Worm (Caenorhabditis elegans) whole organism, mixed stage, embryonic: Measurements from ENCODE around the gene C18H7.12.

Experiments
- bed-3 ChIP-seq: fragments of 200-800 bp; sonication (Bioruptor generic); optimal IDR thresholded peaks from 3 replicates; lab custom pipeline; 2018; ENCODE audit warnings: mild to moderate bottlenecking, missing genetic modification characterization, moderate library complexity, missing compliant biosample characterization
- blmp-1 ChIP-seq: fragments of 150-350 bp; optimal IDR thresholded peaks from 2 replicates; lab custom pipeline; 2014; ENCODE audit warnings: missing biosample characterization, missing genetic modification characterization
- ceh-39 ChIP-seq: fragments of 150-350 bp; optimal IDR thresholded peaks from 2 replicates; lab custom pipeline; 2014; ENCODE audit warnings: missing biosample characterization, missing genetic modification characterization
- ceh-43 ChIP-seq: fragments of 200-800 bp; sonication (Bioruptor generic); optimal IDR thresholded peaks from 2 replicates; lab custom pipeline; 2018; ENCODE audit warnings: mild to moderate bottlenecking, missing genetic modification characterization, moderate library complexity, missing compliant biosample characterization
- ceh-83 ChIP-seq: fragments of 200-800 bp; sonication (Bioruptor generic); optimal IDR thresholded peaks from 2 replicates; lab custom pipeline; 2018; ENCODE audit warnings: mild to moderate bottlenecking, missing genetic modification characterization, missing compliant biosample characterization
- cnd-1 ChIP-seq: fragments of 200-800 bp; sonication (Bioruptor generic); optimal IDR thresholded peaks from 2 replicates; lab custom pipeline; 2018; ENCODE audit warnings: mild to moderate bottlenecking, missing genetic modification characterization, missing compliant biosample characterization
- drap-1 ChIP-seq: fragments of 200-800 bp; sonication (Bioruptor generic); optimal IDR thresholded peaks from 3 replicates; lab custom pipeline; 2018; ENCODE audit warnings: mild to moderate bottlenecking, missing genetic modification characterization, missing compliant biosample characterization
- elt-3 ChIP-seq: fragments of 150-350 bp; optimal IDR thresholded peaks from 2 replicates; lab custom pipeline; 2014; ENCODE audit warnings: missing biosample characterization, missing genetic modification characterization
- ham-2 ChIP-seq: fragments of 200-800 bp; sonication (Bioruptor generic); optimal IDR thresholded peaks from 2 replicates; lab custom pipeline; 2018; ENCODE audit warnings: mild to moderate bottlenecking, missing genetic modification characterization, missing compliant biosample characterization
- hlh-1 ChIP-seq: fragments of 150-350 bp; optimal IDR thresholded peaks from 2 replicates; lab custom pipeline; 2014; ENCODE audit warnings: missing biosample characterization, missing genetic modification reagents, missing genetic modification characterization
- lin-13 ChIP-seq: fragments of 150-350 bp; optimal IDR thresholded peaks from 2 replicates; lab custom pipeline; 2014; ENCODE audit warnings: missing biosample characterization, missing genetic modification characterization
- mab-5 ChIP-seq: fragments of 150-350 bp; optimal IDR thresholded peaks from 2 replicates; lab custom pipeline; 2014; ENCODE audit warnings: missing biosample characterization, missing genetic modification characterization
- mls-2 ChIP-seq: sonication (generic microtip); optimal IDR thresholded peaks from 2 replicates; lab custom pipeline; 2016; ENCODE audit warnings: mild to moderate bottlenecking, missing genetic modification characterization, moderate library complexity, missing compliant biosample characterization
- nhr-2 ChIP-seq: fragments of 150-350 bp; optimal IDR thresholded peaks from 2 replicates; lab custom pipeline; 2014; ENCODE audit warnings: missing biosample characterization, missing genetic modification characterization
- nhr-237 ChIP-seq: fragments of 150-350 bp; optimal IDR thresholded peaks from 2 replicates; lab custom pipeline; 2014; ENCODE audit warnings: missing biosample characterization, missing genetic modification characterization
- nhr-28 ChIP-seq: fragments of 150-350 bp; optimal IDR thresholded peaks from 2 replicates; lab custom pipeline; 2014; ENCODE audit warnings: missing biosample characterization, missing genetic modification characterization
- nhr-76 ChIP-seq: sonication (generic microtip); optimal IDR thresholded peaks from 2 replicates; lab custom pipeline; 2017; ENCODE audit warnings: missing biosample characterization, missing genetic modification characterization
- pha-4 ChIP-seq: fragments of 150-350 bp; optimal IDR thresholded peaks from 2 replicates; lab custom pipeline; 2018; ENCODE audit warnings: missing biosample characterization, missing genetic modification reagents, missing genetic modification characterization
- sem-2 ChIP-seq: fragments of 200-800 bp; sonication (Bioruptor generic); optimal IDR thresholded peaks from 2 replicates; lab custom pipeline; 2018; ENCODE audit warnings: mild to moderate bottlenecking, missing genetic modification characterization, missing compliant biosample characterization
- snpc-4 ChIP-seq: fragments of 150-350 bp; optimal IDR thresholded peaks from 2 replicates; lab custom pipeline; 2014; ENCODE audit warnings: missing biosample characterization, missing genetic modification characterization
- sptf-1 ChIP-seq: sonication (generic microtip); optimal IDR thresholded peaks from 2 replicates; lab custom pipeline; 2017; ENCODE audit warnings: mild to moderate bottlenecking, missing genetic modification characterization, moderate library complexity, missing compliant biosample characterization
- tbx-8 ChIP-seq: fragments of 200-800 bp; sonication (Bioruptor generic); optimal IDR thresholded peaks from 2 replicates; lab custom pipeline; 2018; ENCODE audit warnings: mild to moderate bottlenecking, missing genetic modification characterization, moderate library complexity, missing compliant biosample characterization
- unc-120 ChIP-seq: sonication (generic microtip); optimal IDR thresholded peaks from 2 replicates; lab custom pipeline; 2017; ENCODE audit warnings: missing genetic modification characterization, missing compliant biosample characterization; ENCODE audit not compliant: poor library complexity, severe bottlenecking
- unc-39 ChIP-seq: fragments of 150-350 bp; optimal IDR thresholded peaks from 2 replicates; lab custom pipeline; 2014; ENCODE audit warnings: missing biosample characterization, missing genetic modification characterization
- unc-62 ChIP-seq: fragments of 150-350 bp; optimal IDR thresholded peaks from 2 replicates; lab custom pipeline; 2014; ENCODE audit warnings: missing biosample characterization, missing genetic modification reagents, missing genetic modification characterization
- zip-8 ChIP-seq: fragments of 150-350 bp; optimal IDR thresholded peaks from 2 replicates; lab custom pipeline; 2014; ENCODE audit warnings: missing biosample characterization, missing genetic modification characterization
- ztf-11 ChIP-seq: fragments of 150-350 bp; optimal IDR thresholded peaks from 2 replicates; lab custom pipeline; 2014; ENCODE audit warnings: missing biosample characterization, missing genetic modification characterization

C18H7.12 gene

DNA sequence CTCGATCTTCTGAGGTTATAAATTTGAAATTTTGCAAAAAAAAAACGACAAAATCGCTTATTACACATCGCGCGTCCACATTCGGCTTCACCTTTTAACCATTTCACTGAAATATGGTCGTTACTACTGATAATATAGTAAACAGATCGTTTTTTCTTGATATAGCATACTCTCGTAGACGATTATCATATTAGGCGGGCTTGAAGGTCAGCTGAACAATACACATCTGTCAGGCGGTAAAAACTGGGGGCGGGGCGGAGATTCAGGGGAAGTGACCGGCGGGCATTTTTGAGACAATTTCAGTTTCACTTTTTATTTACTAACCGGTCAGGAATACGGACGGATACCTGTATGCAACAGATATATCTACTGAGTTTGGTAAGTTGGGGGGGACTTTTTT is 27.6 kb upstream of the C18H7.12 start, which contains the start of gene C18H7.1:
Gene C18H7.1 (plus strand): TSS at position 301 of the 400 bp plus-strand sequence.
- TF ChIP-seq nhr-2 (tag; lab: Kevin White, UChicago), result no peak

DNA sequence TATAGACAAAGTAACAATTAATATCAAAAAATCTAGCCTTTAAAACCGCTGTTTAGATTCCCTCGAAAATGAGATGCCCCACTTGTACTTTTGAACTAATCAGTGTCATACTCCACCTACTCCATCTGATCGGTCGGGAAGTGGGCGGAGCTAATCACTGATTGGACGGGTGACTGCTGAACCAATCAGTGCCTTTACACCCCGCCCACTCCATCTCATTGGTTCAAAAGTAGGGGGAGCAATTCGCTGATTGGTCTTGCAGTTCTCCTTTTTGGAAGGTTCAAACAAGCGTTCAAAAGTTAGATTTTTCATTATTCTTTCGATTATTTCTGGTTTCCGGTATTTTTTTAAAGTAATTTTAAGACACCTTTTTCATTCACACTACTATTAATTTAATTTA is 25.5 kb upstream of the C18H7.12 start:
- TF ChIP-seq unc-39 (tag; lab: Kevin White, UChicago) (no peak), elt-3 (tag; lab: Kevin White, UChicago) (no peak), nhr-28 (tag; lab: Kevin White, UChicago) (no peak), mls-2 (tag; lab: Kevin White, UChicago) (no peak), ceh-83 (GFP tag; lab: Kevin White, UChicago) (no peak), sem-2 (GFP tag; lab: Kevin White, UChicago) (no peak), mab-5 (no peak), ham-2 (GFP tag; lab: Kevin White, UChicago) (no peak)

DNA sequence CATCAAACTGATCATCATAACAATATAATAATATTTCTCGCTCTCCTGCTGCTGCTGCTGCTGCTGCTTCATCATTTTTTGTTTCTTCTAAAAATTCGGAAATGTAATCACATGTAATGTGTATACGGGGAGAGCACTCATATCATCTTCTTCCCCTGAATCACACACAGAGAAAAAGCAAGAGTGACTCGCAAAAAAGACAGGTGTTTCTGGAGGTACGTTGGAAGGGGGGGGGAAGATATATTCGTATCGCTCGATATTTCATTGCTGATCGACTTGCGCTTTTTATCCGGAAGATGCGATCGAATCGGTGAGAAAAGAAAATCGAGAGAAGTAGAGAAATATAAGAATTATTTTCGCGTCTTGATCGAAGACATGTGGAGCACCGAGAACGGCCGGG is 20.0 kb upstream of the C18H7.12 start:
- TF ChIP-seq tbx-8 (GFP tag; lab: Kevin White, UChicago) (no peak), hlh-1 (peak; percentile 89), ham-2 (GFP tag; lab: Kevin White, UChicago) (no peak), ceh-43 (GFP tag; lab: Kevin White, UChicago) (no peak), unc-62 (GFP tag; lab: Kevin White, UChicago) (peak; percentile 60), unc-120 (tag; lab: Kevin White, UChicago) (peak; percentile 63), drap-1 (no peak)

DNA sequence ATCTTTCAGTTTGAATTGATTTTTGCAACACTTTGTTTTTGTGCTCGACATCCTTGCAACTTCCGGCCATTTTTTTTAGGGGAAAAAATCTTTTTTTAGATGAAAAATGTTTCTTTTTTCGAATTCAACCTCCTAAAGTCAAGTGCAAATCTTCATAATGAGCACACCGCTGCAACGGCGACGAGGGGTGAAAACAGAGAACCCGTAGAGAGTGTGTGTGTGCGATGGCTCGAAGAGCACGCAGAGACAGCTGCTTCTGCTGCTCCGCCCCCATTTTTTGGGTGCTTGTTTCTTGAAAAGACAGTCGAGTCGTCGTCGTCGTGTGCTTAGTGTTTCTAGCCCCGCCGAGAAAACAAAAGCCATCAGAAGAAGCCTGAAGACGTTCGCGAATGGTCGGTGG is 18.4 kb upstream of the C18H7.12 start, which contains the start of gene inx-18:
Gene inx-18 (plus strand): TSS at position 301 of the 400 bp plus-strand sequence.
- no peak for TF ChIP-seq nhr-76 (tag; lab: Kevin White, UChicago)
- no peak for TF ChIP-seq elt-3 (tag; lab: Kevin White, UChicago)
- no peak for TF ChIP-seq cnd-1 (tag; lab: Kevin White, UChicago)
- TF ChIP-seq sem-2 (GFP tag; lab: Kevin White, UChicago), result no peak
- no peak for TF ChIP-seq tbx-8 (GFP tag; lab: Kevin White, UChicago)
- peak; percentile 67 for TF ChIP-seq hlh-1

DNA sequence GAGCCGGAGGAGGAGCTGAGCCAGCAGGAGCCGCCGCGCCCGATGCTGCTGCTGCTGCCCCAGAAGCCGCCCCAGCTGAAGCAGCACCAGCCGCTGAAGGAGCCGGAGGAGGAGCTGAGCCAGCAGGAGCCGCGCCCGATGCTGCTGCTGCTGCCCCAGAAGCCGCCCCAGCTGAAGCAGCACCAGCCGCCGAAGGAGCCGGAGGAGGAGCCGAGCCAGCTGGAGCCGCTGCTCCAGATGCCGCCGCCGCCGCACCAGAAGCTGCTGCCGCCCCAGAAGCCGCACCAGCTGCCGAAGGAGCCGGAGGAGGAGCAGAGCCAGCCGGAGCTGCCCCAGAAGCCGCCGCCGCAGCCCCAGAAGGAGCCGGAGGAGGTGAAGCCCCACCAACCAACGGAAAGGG is 17.8 kb upstream of the C18H7.12 start:
- TF ChIP-seq mab-5 (no peak), sptf-1 (tag; lab: Kevin White, UChicago) (peak; percentile 18), bed-3 (GFP tag; lab: Kevin White, UChicago) (peak; percentile 14), mls-2 (tag; lab: Kevin White, UChicago) (peak; percentile 27), tbx-8 (GFP tag; lab: Kevin White, UChicago) (no peak)

DNA sequence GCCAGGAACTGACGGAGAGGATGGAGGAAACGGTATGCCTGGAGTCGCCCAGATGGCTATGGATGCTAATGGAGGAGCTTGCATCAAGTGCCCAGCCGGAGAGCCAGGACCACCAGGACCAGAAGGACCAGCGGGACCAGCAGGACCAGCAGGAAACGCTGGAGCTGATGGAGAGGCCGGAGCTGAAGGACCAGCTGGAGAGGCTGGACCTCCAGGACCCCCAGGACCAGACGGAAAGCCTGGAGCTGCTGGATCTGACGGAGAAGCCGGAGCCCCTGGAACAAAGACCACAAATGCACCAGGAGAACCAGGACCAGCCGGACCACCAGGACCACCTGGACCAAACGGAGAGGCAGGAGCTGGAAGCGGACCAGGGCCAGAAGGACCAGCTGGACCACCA is 17.2 kb upstream of the C18H7.12 start:
- TF ChIP-seq unc-39 (tag; lab: Kevin White, UChicago), result no peak
- no peak for TF ChIP-seq blmp-1
- TF ChIP-seq sem-2 (GFP tag; lab: Kevin White, UChicago), result no peak
- no peak for TF ChIP-seq nhr-237 (tag; lab: Kevin White, UChicago)
- TF ChIP-seq ham-2 (GFP tag; lab: Kevin White, UChicago), result no peak
- TF ChIP-seq ztf-11 (tag; lab: Kevin White, UChicago), result no peak

DNA sequence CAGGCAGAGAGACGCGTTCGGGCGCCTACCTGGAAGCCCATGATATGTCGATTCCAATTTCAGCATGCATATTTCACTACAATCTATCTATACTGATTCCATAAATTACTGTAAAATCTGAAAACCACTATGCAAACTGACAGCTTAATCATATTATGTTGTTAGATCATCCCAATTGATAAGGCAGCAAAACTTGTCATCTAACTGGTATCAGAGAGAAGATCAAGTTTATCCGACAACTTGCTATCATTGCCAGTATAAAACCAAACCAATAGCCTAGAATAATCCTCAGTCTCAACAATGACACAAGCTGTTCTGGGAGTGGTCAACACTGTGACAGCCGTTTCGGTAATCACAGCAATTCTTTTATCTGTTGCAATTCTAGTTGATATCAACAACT is 16.5 kb upstream of the C18H7.12 start, which contains the start of gene col-102:
Gene col-102 (plus strand): TSS at position 301 of the 400 bp plus-strand sequence.
- no peak for TF ChIP-seq hlh-1
- TF ChIP-seq zip-8 (tag; lab: Kevin White, UChicago), result no peak
- TF ChIP-seq drap-1, result no peak
- TF ChIP-seq cnd-1 (tag; lab: Kevin White, UChicago), result no peak
- no peak for TF ChIP-seq blmp-1
- no peak for TF ChIP-seq mab-5

DNA sequence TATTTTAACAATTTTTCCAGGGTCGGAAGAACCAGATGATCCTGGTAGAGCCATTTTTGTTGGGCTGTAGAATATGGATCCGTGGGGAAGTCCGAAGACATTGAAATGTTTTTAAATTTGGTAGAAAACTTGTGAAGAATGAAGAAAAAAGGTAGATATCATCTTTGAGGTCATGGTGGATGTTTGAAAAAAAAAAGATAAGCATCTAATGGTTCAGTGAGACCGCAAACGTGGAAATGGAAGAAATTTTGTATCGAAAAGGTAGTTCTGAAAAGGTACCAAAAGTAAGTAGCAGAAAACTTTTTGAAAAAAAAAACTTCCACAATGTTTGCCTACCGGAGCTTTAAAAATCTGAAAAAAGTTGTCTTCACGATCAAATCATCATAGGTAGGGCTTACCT is 15.9 kb upstream of the C18H7.12 start, which contains the start of gene prmt-4:
Gene prmt-4 (minus strand): TSS at position 101 of the 400 bp plus-strand sequence.
- TF ChIP-seq sptf-1 (tag; lab: Kevin White, UChicago) (no peak), bed-3 (GFP tag; lab: Kevin White, UChicago) (no peak), unc-120 (tag; lab: Kevin White, UChicago) (no peak), ztf-11 (tag; lab: Kevin White, UChicago) (no peak), snpc-4 (tag; lab: Kevin White, UChicago) (no peak), lin-13 (tag; lab: Kevin White, UChicago) (no peak), pha-4 (tag; lab: Kevin White, UChicago) (no peak), unc-62 (GFP tag; lab: Kevin White, UChicago) (no peak), ceh-39 (tag; lab: Kevin White, UChicago) (no peak), nhr-76 (tag; lab: Kevin White, UChicago) (no peak), cnd-1 (tag; lab: Kevin White, UChicago) (no peak)
- TF ChIP-seq, all 35 proteins: peak for 0
